Worm (Caenorhabditis elegans) whole organism, L3 larva: ENCODE results near the gene str-163.

Source experiments
- ceh-28 ChIP-seq: fragments of 150-350 bp; optimal IDR thresholded peaks from 2 replicates; lab custom pipeline; 2014; ENCODE audit warnings: missing biosample characterization, missing genetic modification reagents, missing genetic modification characterization
- daf-12 ChIP-seq: fragments of 150-350 bp; optimal IDR thresholded peaks from 2 replicates; lab custom pipeline; 2014; ENCODE audit warnings: missing biosample characterization, missing genetic modification reagents, missing genetic modification characterization
- nhr-12 ChIP-seq: fragments of 150-350 bp; optimal IDR thresholded peaks from 2 replicates; lab custom pipeline; 2014; ENCODE audit warnings: missing biosample characterization, missing genetic modification characterization
- nhr-25 ChIP-seq: sonication (generic microtip); optimal IDR thresholded peaks from 2 replicates; lab custom pipeline; 2017; ENCODE audit warnings: missing biosample characterization, missing genetic modification characterization
- nhr-28 ChIP-seq: fragments of 150-350 bp; optimal IDR thresholded peaks from 2 replicates; lab custom pipeline; 2014; ENCODE audit warnings: missing biosample characterization, missing genetic modification characterization
- nhr-76 ChIP-seq: fragments of 150-350 bp; sonication (generic microtip); optimal IDR thresholded peaks from 5 replicates; lab custom pipeline; 2014; ENCODE audit warnings: missing biosample characterization, missing genetic modification characterization
- nhr-77 ChIP-seq: fragments of 150-350 bp; optimal IDR thresholded peaks from 2 replicates; lab custom pipeline; 2014; ENCODE audit warnings: missing biosample characterization, missing genetic modification characterization
- pha-4 ChIP-seq: fragments of 150-350 bp; optimal IDR thresholded peaks from 2 replicates; lab custom pipeline; 2014; ENCODE audit warnings: missing biosample characterization, missing genetic modification reagents, missing genetic modification characterization
- unc-62 ChIP-seq: fragments of 150-350 bp; sonication (generic microtip); optimal IDR thresholded peaks from 4 replicates; lab custom pipeline; 2014; ENCODE audit warnings: missing biosample characterization, missing genetic modification reagents, missing genetic modification characterization
- zag-1 ChIP-seq: fragments of 150-350 bp; optimal IDR thresholded peaks from 2 replicates; lab custom pipeline; 2014; ENCODE audit warnings: missing biosample characterization, missing genetic modification characterization
- ztf-11 ChIP-seq: fragments of 150-350 bp; optimal IDR thresholded peaks from 2 replicates; lab custom pipeline; 2014; ENCODE audit warnings: missing biosample characterization, missing genetic modification characterization

ce11 chrIV:4930045-4930444 lies 23.9 kb upstream of the str-163 start, which contains the start of gene Y9C9A.8:
- TF ChIP-seq unc-62 (GFP tag; lab: Kevin White, UChicago): no peak
- no peak for TF ChIP-seq nhr-28
- TF ChIP-seq daf-12 (tag; lab: Kevin White, UChicago): no peak
- TF ChIP-seq ceh-28: no peak
- TF ChIP-seq ztf-11 (tag; lab: Kevin White, UChicago): no peak
- TF ChIP-seq nhr-77 (tag; lab: Kevin White, UChicago): no peak
- TF ChIP-seq nhr-25 (tag; lab: Kevin White, UChicago): no peak
- no peak for TF ChIP-seq zag-1 (tag; lab: Kevin White, UChicago)
- TF ChIP-seq pha-4 (tag; lab: Kevin White, UChicago): no peak
- no peak for TF ChIP-seq nhr-12 (tag; lab: Kevin White, UChicago)
- TF ChIP-seq nhr-76: no peak
